Fruit fly (Drosophila melanogaster): ENCODE data around the gene PQBP1.

Gene PQBP1

dm6 chr3R:25039028-25039476 is 26.5 kb upstream of the PQBP1 start, which contains the start of the genes Ythdf and bai (continued):
- TF ChIP-seq nerfin-2 (GFP tag; IDR thresholded peaks at IDR 0.05; ENCODE audit: partially characterized antibody) (peak; percentile 56; the same call in 1 of the 2 replicates), chn (GFP tag; optimal IDR thresholded peaks at IDR 0.05) (peak; percentile 47), pita (GFP tag; optimal IDR thresholded peaks at IDR 0.05) (no peak), CG7987 (GFP tag; optimal IDR thresholded peaks at IDR 0.05) (no peak), Pdp1 (GFP tag; optimal IDR thresholded peaks at IDR 0.05) (peak in 1 of 2 experiments; percentile 28), Hmx (GFP tag; optimal IDR thresholded peaks at IDR 0.05) (no peak), MBD-R2 (GFP tag; IDR thresholded peaks at IDR 0.05) (peak; percentile 59), dati (GFP tag; IDR thresholded peaks at IDR 0.05) (no peak), HLH4C (GFP tag; IDR thresholded peaks at IDR 0.05; ENCODE audit: partially characterized antibody) (peak; percentile 80), ase (GFP tag; IDR thresholded peaks at IDR 0.05) (no peak), CG3847 (GFP tag; IDR thresholded peaks at IDR 0.05) (peak; percentile 50; the same call in 1 of the 2 replicates), Hr3 (GFP tag; optimal IDR thresholded peaks at IDR 0.05) (peak; percentile 40), cad (GFP tag; optimal IDR thresholded peaks at IDR 0.05) (no peak), CG34376 (GFP tag; optimal IDR thresholded peaks at IDR 0.05) (peak; percentile 13), CG14860 (GFP tag; IDR thresholded peaks at IDR 0.05; ENCODE audit: partially characterized antibody) (peak; percentile 86), NC2β (GFP tag; optimal IDR thresholded peaks at IDR 0.05) (peak; percentile 44), knrl (GFP tag; IDR thresholded peaks at IDR 0.05; ENCODE audit: partially characterized antibody) (peak; percentile 91), Hr51 (GFP tag; optimal IDR thresholded peaks at IDR 0.05) (peak in 1 of 2 experiments; percentile 52), CG12659 (GFP tag; optimal IDR thresholded peaks at IDR 0.05) (peak; percentile 75), CG15479 (GFP tag; optimal IDR thresholded peaks at IDR 0.05) (peak; percentile 27), CG13775 (GFP tag; optimal IDR thresholded peaks at IDR 0.05) (peak; percentile 46), Lim3 (GFP tag; IDR thresholded peaks at IDR 0.05) (no peak), lola (GFP tag; optimal IDR thresholded peaks at IDR 0.05) (peak in 1 of 3 experiments; percentile 27), danr (GFP tag; IDR thresholded peaks at IDR 0.05) (no peak), CG15601 (tag; optimal IDR thresholded peaks at IDR 0.05) (no peak), CG33557 (GFP tag; optimal IDR thresholded peaks at IDR 0.05) (peak; percentile 47), ftz-f1 (GFP tag; optimal IDR thresholded peaks at IDR 0.05) (peak; percentile 3), disco-r (GFP tag; optimal IDR thresholded peaks at IDR 0.05) (no peak), Bdp1 (GFP tag; optimal IDR thresholded peaks at IDR 0.05) (peak; percentile 11), CG7928 (GFP tag; optimal IDR thresholded peaks at IDR 0.05) (peak; percentile 94), CG3995 (GFP tag; optimal IDR thresholded peaks at IDR 0.05) (peak; percentile 41), az2 (GFP tag; optimal IDR thresholded peaks at IDR 0.05) (peak; percentile 15), kay (GFP tag; optimal IDR thresholded peaks at IDR 0.05) (peak; percentile 19), Ets65A (GFP tag) (peak; percentile 93), sob (GFP tag; IDR thresholded peaks at IDR 0.05) (peak; percentile 56), CG17829 (tag; optimal IDR thresholded peaks at IDR 0.05) (peak; percentile 38), tup (GFP tag; optimal IDR thresholded peaks at IDR 0.05) (peak; percentile 13), CG2129 (GFP tag; IDR thresholded peaks at IDR 0.05; ENCODE audit: partially characterized antibody) (peak; percentile 74), CG11398 (GFP tag; optimal IDR thresholded peaks at IDR 0.05) (peak; percentile 2), Side (GFP tag; optimal IDR thresholded peaks at IDR 0.05) (peak; percentile 27), pzg (GFP tag; optimal IDR thresholded peaks at IDR 0.05) (peak; percentile 84), CG5953 (GFP tag; IDR thresholded peaks at IDR 0.05) (no peak), psq (GFP tag; optimal IDR thresholded peaks at IDR 0.05) (peak; percentile 49), chif (GFP tag; optimal IDR thresholded peaks at IDR 0.05) (peak in 1 of 2 experiments; percentile 18), CG3726 (GFP tag; IDR thresholded peaks at IDR 0.05) (no peak), gfzf (GFP tag; optimal IDR thresholded peaks at IDR 0.05) (peak; percentile 51), YL-1 (GFP tag; optimal IDR thresholded peaks at IDR 0.05) (peak; percentile 88), CG18476 (GFP tag; optimal IDR thresholded peaks at IDR 0.05) (peak; percentile 41), da (GFP tag; optimal IDR thresholded peaks at IDR 0.05) (no peak), inv (GFP tag; IDR thresholded peaks at IDR 0.05; ENCODE audit: partially characterized antibody) (peak; percentile 87)

Data from whole organism, embryonic.